Worm (Caenorhabditis elegans) whole organism, late embryonic: ENCODE measurements around the gene Y41C4A.7.

Experiments used
- ceh-18 ChIP-seq: sonication (generic microtip); optimal IDR thresholded peaks from 2 replicates; lab custom pipeline; 2016; ENCODE audit warnings: missing genetic modification characterization, missing compliant biosample characterization
- ceh-34 ChIP-seq: sonication (generic microtip); optimal IDR thresholded peaks from 2 replicates; lab custom pipeline; 2016; ENCODE audit warnings: mild to moderate bottlenecking, missing genetic modification characterization, missing compliant biosample characterization
- ceh-45 ChIP-seq: fragments of 200-800 bp; sonication (Bioruptor generic); IDR thresholded peaks from 2 replicates; pipeline ENCODE4 v1.3.6; 2022; ENCODE audit warnings: missing genetic modification reagents, missing genetic modification characterization, missing compliant biosample characterization
- dmd-4 ChIP-seq: sonication (generic microtip); optimal IDR thresholded peaks from 2 replicates; lab custom pipeline; 2016; ENCODE audit warnings: borderline replicate concordance, missing genetic modification characterization, missing compliant biosample characterization
- elt-2 ChIP-seq: sonication (generic microtip); optimal IDR thresholded peaks from 2 replicates; lab custom pipeline; 2016; ENCODE audit warnings: missing genetic modification reagents, missing genetic modification characterization, missing compliant biosample characterization
- fkh-10 ChIP-seq: fragments of 150-350 bp; optimal IDR thresholded peaks from 2 replicates; lab custom pipeline; 2014; ENCODE audit warnings: missing biosample characterization, missing genetic modification reagents, missing genetic modification characterization
- lin-11 ChIP-seq: fragments of 200-800 bp; sonication (Bioruptor generic); optimal IDR thresholded peaks from 2 replicates; lab custom pipeline; 2018; ENCODE audit warnings: mild to moderate bottlenecking, missing genetic modification characterization, missing compliant biosample characterization
- pag-3 ChIP-seq: sonication (generic microtip); optimal IDR thresholded peaks from 2 replicates; lab custom pipeline; 2016; ENCODE audit warnings: missing compliant biosample characterization, missing genetic modification characterization, borderline replicate concordance
- pax-1 ChIP-seq: fragments of 150-350 bp; optimal IDR thresholded peaks from 2 replicates; lab custom pipeline; 2014; ENCODE audit warnings: missing biosample characterization, missing genetic modification characterization
- pha-4 ChIP-seq: fragments of 150-350 bp; optimal IDR thresholded peaks from 2 replicates; lab custom pipeline; 2018; ENCODE audit warnings: missing biosample characterization, missing genetic modification reagents, missing genetic modification characterization
- pqm-1 ChIP-seq: sonication (generic microtip); optimal IDR thresholded peaks from 2 replicates; lab custom pipeline; 2016; ENCODE audit warnings: missing genetic modification characterization, missing compliant biosample characterization
- zip-5 ChIP-seq: sonication (generic microtip); optimal IDR thresholded peaks from 2 replicates; lab custom pipeline; 2016; ENCODE audit warnings: missing genetic modification characterization, missing compliant biosample characterization

DNA sequence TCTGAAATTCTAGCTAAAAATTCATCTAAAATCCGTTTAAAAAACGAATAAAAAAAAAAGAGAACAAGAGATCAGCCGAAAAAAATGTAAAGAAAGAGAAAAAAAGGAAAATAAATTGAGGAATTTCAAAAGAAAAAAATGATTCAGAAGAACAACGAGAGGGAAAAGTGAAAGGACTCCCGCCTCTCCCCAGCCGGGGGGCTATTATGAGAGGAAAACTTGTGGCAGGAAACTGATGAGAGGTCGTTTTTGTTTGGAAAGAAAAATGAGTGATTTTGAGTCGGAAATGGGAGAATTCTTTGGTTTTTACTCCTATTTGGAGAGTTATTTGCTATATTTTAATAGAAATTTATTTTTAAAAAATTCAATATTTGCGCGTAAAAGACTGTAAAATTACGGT is 43.5 kb downstream of the Y41C4A.7 start:
- TF ChIP-seq pag-3 (tag; lab: Kevin White, UChicago) = no peak
- TF ChIP-seq pax-1 = no peak
- TF ChIP-seq dmd-4 (tag; lab: Kevin White, UChicago) = no peak
- TF ChIP-seq elt-2 (tag; lab: Kevin White, UChicago) = no peak
- TF ChIP-seq ceh-34 = no peak
- no peak for TF ChIP-seq pqm-1 (tag; lab: Kevin White, UChicago)
- TF ChIP-seq fkh-10 = no peak
- TF ChIP-seq lin-11 = no peak
- TF ChIP-seq ceh-45 (GFP tag; lab: Robert Waterston, UW) = no peak
- no peak for TF ChIP-seq zip-5 (tag; lab: Kevin White, UChicago)
- no peak for TF ChIP-seq pha-4 (tag; lab: Kevin White, UChicago)
- TF ChIP-seq ceh-18 (tag; lab: Kevin White, UChicago) = no peak
